Worm (Caenorhabditis elegans): ENCODE results near the gene str-229.

str-229 gene

DNA sequence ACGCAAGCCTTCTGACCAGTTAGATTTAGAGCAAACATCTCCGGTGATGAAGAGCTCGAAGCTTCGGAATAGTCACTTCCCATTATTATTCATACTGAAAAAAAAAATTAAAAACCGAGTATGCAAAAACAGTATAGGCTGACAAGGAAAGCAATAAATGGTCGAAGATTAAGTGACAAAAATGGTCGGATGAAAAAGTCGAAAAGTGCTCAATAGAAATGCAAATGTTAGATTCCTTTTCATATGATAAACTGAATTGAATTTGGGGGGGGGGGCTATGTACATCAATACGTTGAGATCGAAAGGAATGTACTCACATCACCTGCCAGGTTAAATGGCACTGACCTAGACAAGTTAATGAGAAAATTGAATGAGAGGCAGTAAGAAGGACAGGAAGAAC lies 39.5 kb downstream of the str-229 start, which contains the start of gene nhr-187:
Gene nhr-187 (minus strand): TSS at position 101 of the 400 bp plus-strand sequence.
- TF ChIP-seq efl-1 (optimal IDR thresholded peaks at IDR 0.05): no peak
- TF ChIP-seq efl-1 (GFP tag; optimal IDR thresholded peaks at IDR 0.05 in 1 of 2): no peak
- TF ChIP-seq fkh-10 (GFP tag; optimal IDR thresholded peaks at IDR 0.05): no peak
- TF ChIP-seq aly-2 (tag; optimal IDR thresholded peaks at IDR 0.05): no peak
- TF ChIP-seq C34B4.2 (tag; optimal IDR thresholded peaks at IDR 0.05): no peak
- no peak for TF ChIP-seq efl-3 (GFP tag; optimal IDR thresholded peaks at IDR 0.05)
- no peak for TF ChIP-seq snpc-4 (tag; optimal IDR thresholded peaks at IDR 0.05)
- TF ChIP-seq lin-39 (tag; optimal IDR thresholded peaks at IDR 0.05): no peak
- TF ChIP-seq egl-13 (tag; optimal IDR thresholded peaks at IDR 0.05): no peak
- TF ChIP-seq zip-4 (GFP tag; optimal IDR thresholded peaks at IDR 0.05): no peak
- TF ChIP-seq lsy-2 (tag; optimal IDR thresholded peaks at IDR 0.05): no peak
- no peak for TF ChIP-seq ceh-8 (GFP tag; optimal IDR thresholded peaks at IDR 0.05)
- no peak for TF ChIP-seq ztf-11 (tag; optimal IDR thresholded peaks at IDR 0.05)
- TF ChIP-seq ztf-4 (tag; optimal IDR thresholded peaks at IDR 0.05): no peak
- no peak for TF ChIP-seq unc-86 (tag; optimal IDR thresholded peaks at IDR 0.05)
- TF ChIP-seq alr-1 (tag; optimal IDR thresholded peaks at IDR 0.05; ENCODE audit: borderline replicate concordance): no peak
- no peak for TF ChIP-seq zag-1 (tag; optimal IDR thresholded peaks at IDR 0.05)
- TF ChIP-seq unc-30 (tag; optimal IDR thresholded peaks at IDR 0.05): no peak

DNA sequence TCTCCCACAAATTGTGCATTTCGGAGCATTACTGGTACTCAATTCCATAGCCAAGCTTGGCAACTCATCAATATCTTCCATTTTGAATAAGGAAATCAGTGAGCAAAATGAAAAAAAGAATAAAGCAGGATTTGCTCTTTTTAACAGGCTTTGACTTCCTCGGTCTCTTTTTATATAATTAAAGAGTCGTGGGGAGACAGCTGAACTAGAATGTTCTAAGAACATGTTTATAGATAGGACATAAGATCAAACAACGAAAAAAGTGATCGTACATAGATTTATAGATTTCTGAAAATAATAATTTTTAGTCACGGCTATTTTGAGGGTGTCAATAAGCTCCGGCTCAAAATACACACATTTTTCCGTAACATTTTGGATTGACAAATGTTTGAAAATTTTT lies 42.2 kb downstream of the str-229 start, which contains the start of gene nhr-189:
Gene nhr-189 (minus strand): TSS at position 121 of the 400 bp plus-strand sequence.
- TF ChIP-seq mep-1 (tag; optimal IDR thresholded peaks at IDR 0.05) (no peak), nhr-71 (tag; optimal IDR thresholded peaks at IDR 0.05) (peak; percentile 32), nhr-47 (tag; optimal IDR thresholded peaks at IDR 0.05) (peak; percentile 12), hlh-4 (tag; optimal IDR thresholded peaks at IDR 0.05) (peak; percentile 18), dsc-1 (tag; optimal IDR thresholded peaks at IDR 0.05) (peak; percentile 62), fkh-8 (tag; optimal IDR thresholded peaks at IDR 0.05) (peak; percentile 69), nhr-237 (tag; optimal IDR thresholded peaks at IDR 0.05) (no peak)

DNA sequence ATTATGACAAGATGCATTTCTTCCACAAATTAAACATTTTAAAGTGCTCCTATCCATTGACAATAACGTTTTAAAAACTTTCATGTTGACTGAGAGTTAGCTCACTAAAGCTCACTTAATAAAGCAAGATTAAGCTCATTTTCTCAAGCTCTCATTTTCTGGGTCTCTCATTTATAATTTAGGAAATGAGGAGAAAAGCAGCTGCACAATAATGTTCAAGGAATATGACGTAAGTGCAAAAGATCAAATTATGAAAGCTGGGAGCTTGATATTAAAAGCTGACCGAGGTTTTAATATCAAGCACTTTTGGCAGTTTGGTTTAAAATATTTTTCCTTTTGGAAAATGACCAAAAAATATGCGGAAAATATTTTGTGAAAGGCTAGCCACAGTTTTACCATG lies 44.6 kb downstream of the str-229 start, which contains the start of gene nhr-188:
Gene nhr-188 (minus strand): TSS at position 84 of the 400 bp plus-strand sequence.
- TF ChIP-seq fkh-8 (tag; optimal IDR thresholded peaks at IDR 0.05) (peak; percentile 72), rnt-1 (tag; optimal IDR thresholded peaks at IDR 0.05) (no peak), dsc-1 (tag; optimal IDR thresholded peaks at IDR 0.05) (peak; percentile 86), nhr-71 (tag; optimal IDR thresholded peaks at IDR 0.05) (peak; percentile 45), irx-1 (tag; optimal IDR thresholded peaks at IDR 0.05) (no peak), unc-130 (tag; optimal IDR thresholded peaks at IDR 0.05) (no peak), nhr-47 (tag; optimal IDR thresholded peaks at IDR 0.05) (peak; percentile 43), ceh-63 (GFP tag; optimal IDR thresholded peaks at IDR 0.05) (no peak)

DNA sequence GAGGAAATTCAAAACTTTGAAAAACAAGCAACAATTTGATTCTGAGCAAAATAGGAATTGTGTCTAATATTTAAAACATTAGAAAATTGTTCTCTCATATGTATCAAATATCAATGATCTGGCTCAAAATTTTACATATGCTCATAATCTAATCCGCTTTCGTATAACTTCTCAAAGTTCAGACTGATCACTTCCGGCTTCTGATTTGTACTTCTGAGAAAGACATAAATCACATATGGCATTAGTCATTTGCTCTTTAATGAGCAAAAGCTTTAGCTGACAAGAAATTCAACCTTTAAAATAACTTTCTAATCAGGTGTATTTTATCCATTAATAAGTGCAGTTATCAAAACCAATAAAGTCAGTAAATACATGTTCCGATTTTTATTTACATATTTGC lies 46.4 kb downstream of the str-229 start:
- peak; percentile 39 for TF ChIP-seq nhr-11 (tag; optimal IDR thresholded peaks at IDR 0.05)
- TF ChIP-seq hlh-4 (tag; optimal IDR thresholded peaks at IDR 0.05): no peak
- TF ChIP-seq isw-1 (GFP tag; IDR thresholded peaks at IDR 0.05): no peak
- TF ChIP-seq elt-3 (tag; optimal IDR thresholded peaks at IDR 0.05): no peak
- TF ChIP-seq lin-35 (GFP tag; optimal IDR thresholded peaks at IDR 0.05): no peak
- no peak for TF ChIP-seq elt-2 (tag; optimal IDR thresholded peaks at IDR 0.05)
- TF ChIP-seq lir-3 (tag; optimal IDR thresholded peaks at IDR 0.05; ENCODE audit: poor library complexity): no peak
- no peak for TF ChIP-seq nhr-28 (tag; optimal IDR thresholded peaks at IDR 0.05)
- peak; percentile 21 for TF ChIP-seq swsn-7 (tag; optimal IDR thresholded peaks at IDR 0.05)
- TF ChIP-seq alr-1 (tag; optimal IDR thresholded peaks at IDR 0.05; ENCODE audit: borderline replicate concordance): no peak
- peak; percentile 41 for TF ChIP-seq egl-13 (tag; optimal IDR thresholded peaks at IDR 0.05)
- TF ChIP-seq nhr-47 (tag; optimal IDR thresholded peaks at IDR 0.05): peak; percentile 76
- TF ChIP-seq unc-98 (GFP tag; IDR thresholded peaks at IDR 0.05): no peak
- TF ChIP-seq ama-1 (optimal IDR thresholded peaks at IDR 0.05): no peak
- peak; percentile 18; the same call in 1 of the 2 replicates for TF ChIP-seq nhr-19 (GFP tag; conservative IDR thresholded peaks at IDR 0.05)
- TF ChIP-seq lsy-2 (tag; optimal IDR thresholded peaks at IDR 0.05): peak in 1 of 2 experiments; percentile 37
- TF ChIP-seq fkh-4 (tag; optimal IDR thresholded peaks at IDR 0.05; ENCODE audit: borderline replicate concordance): no peak
- TF ChIP-seq dsc-1 (tag; optimal IDR thresholded peaks at IDR 0.05): peak; percentile 93
- no peak for TF ChIP-seq pag-3 (tag; optimal IDR thresholded peaks at IDR 0.05; ENCODE audit: borderline replicate concordance, insufficient read depth)
- no peak for TF ChIP-seq F16B12.6 (tag; optimal IDR thresholded peaks at IDR 0.05)
- peak; percentile 48 for TF ChIP-seq nhr-20 (tag; optimal IDR thresholded peaks at IDR 0.05)
- TF ChIP-seq mab-9 (GFP tag; IDR thresholded peaks at IDR 0.05): no peak
- no peak for TF ChIP-seq unc-86 (tag; optimal IDR thresholded peaks at IDR 0.05)
- peak; percentile 31 for TF ChIP-seq lin-14 (GFP tag; optimal IDR thresholded peaks at IDR 0.05)
- peak; percentile 78 for TF ChIP-seq nhr-71 (tag; optimal IDR thresholded peaks at IDR 0.05)
- peak; percentile 45 for TF ChIP-seq sox-4 (tag; optimal IDR thresholded peaks at IDR 0.05)
